Worm (Caenorhabditis elegans) whole organism, young adult: ENCODE results near the gene pgm-2.

Experiments
- B0261.1 ChIP-seq: sonication (generic microtip); optimal IDR thresholded peaks from 2 replicates; lab custom pipeline; 2016; ENCODE audit warnings: mild to moderate bottlenecking, missing genetic modification characterization, moderate library complexity, missing compliant biosample characterization
- B0336.3 ChIP-seq: fragments of 200-800 bp; sonication (Bioruptor generic); IDR thresholded peaks from 2 replicates; pipeline ENCODE4 v1.3.6; 2022; ENCODE audit warnings: missing genetic modification characterization, missing compliant biosample characterization
- C06A6.2 ChIP-seq: fragments of 200-800 bp; sonication (Bioruptor generic); conservative IDR thresholded peaks from 2 replicates; pipeline ENCODE4 v1.3.6; 2022; ENCODE audit warnings: missing genetic modification characterization, missing compliant biosample characterization
- F10E7.11 ChIP-seq: sonication (generic microtip); optimal IDR thresholded peaks from 2 replicates; lab custom pipeline; 2017; ENCODE audit warnings: mild to moderate bottlenecking, missing genetic modification characterization, moderate library complexity, missing compliant biosample characterization
- F23B12.7 ChIP-seq: sonication (generic microtip); optimal IDR thresholded peaks from 2 replicates; lab custom pipeline; 2017; ENCODE audit warnings: missing genetic modification characterization, mild to moderate bottlenecking, missing compliant biosample characterization, antibody characterized with exemption, moderate library complexity; ENCODE audit not compliant: insufficient read depth
- T26A5.8 ChIP-seq: sonication (generic microtip); optimal IDR thresholded peaks from 2 replicates; lab custom pipeline; 2016; ENCODE audit warnings: missing genetic modification characterization, missing compliant biosample characterization
- Y53G8AR.9 ChIP-seq: fragments of 200-800 bp; sonication (Bioruptor generic); conservative IDR thresholded peaks from 2 replicates; pipeline ENCODE4 v1.3.6; 2022; ENCODE audit warnings: missing genetic modification reagents, missing genetic modification characterization, missing compliant biosample characterization
- Y67H2A.10 ChIP-seq: fragments of 200-800 bp; sonication (Bioruptor generic); conservative IDR thresholded peaks from 2 replicates; pipeline ENCODE4 v1.3.6; 2022; ENCODE audit warnings: missing genetic modification reagents, missing genetic modification characterization, missing compliant biosample characterization
- Y79H2A.3 ChIP-seq: fragments of 200-800 bp; sonication (Bioruptor generic); conservative IDR thresholded peaks from 2 replicates; pipeline ENCODE4 v1.3.6; 2022; ENCODE audit warnings: missing genetic modification reagents, missing genetic modification characterization, missing compliant biosample characterization
- aptf-2 ChIP-seq: fragments of 200-800 bp; sonication (Bioruptor generic); conservative IDR thresholded peaks from 2 replicates; pipeline ENCODE4 v1.3.6; 2022; ENCODE audit warnings: missing genetic modification reagents, missing genetic modification characterization, missing compliant biosample characterization
- athp-1 ChIP-seq: sonication (generic microtip); optimal IDR thresholded peaks from 2 replicates; lab custom pipeline; 2017; ENCODE audit warnings: mild to moderate bottlenecking, missing genetic modification characterization, missing compliant biosample characterization
- attf-6 ChIP-seq: fragments of 200-800 bp; sonication (Bioruptor generic); IDR thresholded peaks from 2 replicates; pipeline ENCODE4 v1.3.6; 2022; ENCODE audit warnings: missing genetic modification reagents, missing genetic modification characterization, missing compliant biosample characterization
- bed-1 ChIP-seq: fragments of 200-800 bp; sonication (Bioruptor generic); IDR thresholded peaks from 2 replicates; pipeline ENCODE4 v1.3.6; 2022; ENCODE audit warnings: missing genetic modification reagents, missing genetic modification characterization, missing compliant biosample characterization
- cebp-1 ChIP-seq, 2 experiments: fragments of 200-800 bp in 1 of 2; sonication (Bioruptor generic) in 1 of 2; sonication (generic microtip) in 1 of 2; IDR thresholded peaks in 1 of 2; optimal IDR thresholded peaks in 1 of 2; 2 replicates each; pipeline versions ENCODE4 v1.3.6 to Lab custom; 2017 to 2022; ENCODE audit warnings: missing compliant biosample characterization in 2 of 2, missing genetic modification characterization in 2 of 2, mild to moderate bottlenecking in 1 of 2, missing genetic modification reagents in 1 of 2, moderate library complexity in 1 of 2
- ceh-58 ChIP-seq: fragments of 200-800 bp; sonication (Bioruptor generic); IDR thresholded peaks from 2 replicates; pipeline ENCODE4 v1.3.6; 2022; ENCODE audit warnings: missing genetic modification characterization, missing compliant biosample characterization
- ceh-79 ChIP-seq: sonication (generic microtip); optimal IDR thresholded peaks from 2 replicates; lab custom pipeline; 2017; ENCODE audit warnings: mild to moderate bottlenecking, missing genetic modification characterization, missing compliant biosample characterization
- die-1 ChIP-seq: sonication (generic microtip); optimal IDR thresholded peaks from 2 replicates; lab custom pipeline; 2016; ENCODE audit warnings: missing genotype, mild to moderate bottlenecking, missing genetic modification characterization, missing compliant biosample characterization
- dpl-1 ChIP-seq: fragments of 150-350 bp; optimal IDR thresholded peaks from 2 replicates; lab custom pipeline; 2014; ENCODE audit warnings: missing biosample characterization, missing genetic modification reagents, missing genetic modification characterization
- egl-18 ChIP-seq: fragments of 200-800 bp; sonication (Bioruptor generic); IDR thresholded peaks from 2 replicates; pipeline ENCODE4 v1.3.6; 2022; ENCODE audit warnings: missing genetic modification reagents, missing genetic modification characterization, missing compliant biosample characterization
- hlh-12 ChIP-seq: sonication (generic microtip); optimal IDR thresholded peaks from 2 replicates; lab custom pipeline; 2016; ENCODE audit warnings: missing genetic modification characterization, missing compliant biosample characterization
- hmg-20 ChIP-seq: fragments of 200-800 bp; sonication (Bioruptor generic); IDR thresholded peaks from 2 replicates; pipeline ENCODE4 v1.3.6; 2022; ENCODE audit warnings: missing genetic modification reagents, missing genetic modification characterization, missing compliant biosample characterization
- hrde-1 ChIP-seq: sonication (generic microtip); optimal IDR thresholded peaks from 2 replicates; lab custom pipeline; 2016; ENCODE audit warnings: missing genetic modification characterization, mild to moderate bottlenecking, missing compliant biosample characterization, moderate library complexity, missing genotype, missing genetic modification reagents, borderline replicate concordance
- hsf-1 ChIP-seq: fragments of 200-800 bp; sonication (Bioruptor generic); IDR thresholded peaks from 2 replicates; pipeline ENCODE4 v1.3.6; 2022; ENCODE audit warnings: missing genetic modification reagents, missing genetic modification characterization, missing compliant biosample characterization
- let-526 ChIP-seq: fragments of 200-800 bp; sonication (Bioruptor generic); IDR thresholded peaks from 2 replicates; pipeline ENCODE4 v1.3.6; 2022; ENCODE audit warnings: missing genetic modification reagents, missing genetic modification characterization, missing compliant biosample characterization
- lin-40 ChIP-seq: sonication (generic microtip); optimal IDR thresholded peaks from 2 replicates; lab custom pipeline; 2016; ENCODE audit warnings: missing genetic modification characterization, mild to moderate bottlenecking, missing compliant biosample characterization, missing genotype, missing genetic modification reagents
- lsl-1 ChIP-seq: fragments of 200-800 bp; sonication (Bioruptor generic); optimal IDR thresholded peaks from 2 replicates; lab custom pipeline; 2018; ENCODE audit warnings: mild to moderate bottlenecking, missing genetic modification characterization, moderate library complexity, missing compliant biosample characterization
- madf-3 ChIP-seq: fragments of 200-800 bp; sonication (Bioruptor generic); IDR thresholded peaks from 2 replicates; pipeline ENCODE4 v1.3.6; 2022; ENCODE audit warnings: missing genetic modification reagents, missing genetic modification characterization, missing compliant biosample characterization
- nhr-120 ChIP-seq: fragments of 200-800 bp; sonication (Bioruptor generic); IDR thresholded peaks from 2 replicates; pipeline ENCODE4 v1.3.6; 2022; ENCODE audit warnings: missing genetic modification characterization, missing compliant biosample characterization
- snpc-1.3 ChIP-seq: sonication (generic microtip); optimal IDR thresholded peaks from 2 replicates; lab custom pipeline; 2017; ENCODE audit warnings: missing genetic modification characterization, mild to moderate bottlenecking, missing compliant biosample characterization, antibody characterized with exemption, moderate library complexity, missing genotype, missing genetic modification reagents; ENCODE audit not compliant: insufficient read depth
- snpc-3.4 ChIP-seq: sonication (generic microtip); optimal IDR thresholded peaks from 2 replicates; lab custom pipeline; 2017; ENCODE audit warnings: missing genetic modification characterization, mild to moderate bottlenecking, missing compliant biosample characterization, antibody characterized with exemption, moderate library complexity, missing genotype, missing genetic modification reagents
- unc-62 ChIP-seq: fragments of 150-350 bp; optimal IDR thresholded peaks from 2 replicates; lab custom pipeline; 2014; ENCODE audit warnings: missing biosample characterization, missing genetic modification reagents, missing genetic modification characterization
- ztf-18 ChIP-seq: sonication (generic microtip); optimal IDR thresholded peaks from 2 replicates; lab custom pipeline; 2016; ENCODE audit warnings: missing genotype, mild to moderate bottlenecking, missing genetic modification characterization, missing compliant biosample characterization
- ztf-22 ChIP-seq: fragments of 200-800 bp; sonication (Bioruptor generic); optimal IDR thresholded peaks from 2 replicates; lab custom pipeline; 2018; ENCODE audit warnings: mild to moderate bottlenecking, missing genetic modification characterization, moderate library complexity, missing compliant biosample characterization
- ztf-26 ChIP-seq: sonication (generic microtip); optimal IDR thresholded peaks from 2 replicates; lab custom pipeline; 2017; ENCODE audit warnings: missing genetic modification characterization, missing compliant biosample characterization
- ztf-28 ChIP-seq: fragments of 200-800 bp; sonication (Bioruptor generic); IDR thresholded peaks from 2 replicates; pipeline ENCODE4 v1.3.6; 2022; ENCODE audit warnings: missing genetic modification reagents, missing genetic modification characterization, missing compliant biosample characterization

pgm-2 gene

DNA sequence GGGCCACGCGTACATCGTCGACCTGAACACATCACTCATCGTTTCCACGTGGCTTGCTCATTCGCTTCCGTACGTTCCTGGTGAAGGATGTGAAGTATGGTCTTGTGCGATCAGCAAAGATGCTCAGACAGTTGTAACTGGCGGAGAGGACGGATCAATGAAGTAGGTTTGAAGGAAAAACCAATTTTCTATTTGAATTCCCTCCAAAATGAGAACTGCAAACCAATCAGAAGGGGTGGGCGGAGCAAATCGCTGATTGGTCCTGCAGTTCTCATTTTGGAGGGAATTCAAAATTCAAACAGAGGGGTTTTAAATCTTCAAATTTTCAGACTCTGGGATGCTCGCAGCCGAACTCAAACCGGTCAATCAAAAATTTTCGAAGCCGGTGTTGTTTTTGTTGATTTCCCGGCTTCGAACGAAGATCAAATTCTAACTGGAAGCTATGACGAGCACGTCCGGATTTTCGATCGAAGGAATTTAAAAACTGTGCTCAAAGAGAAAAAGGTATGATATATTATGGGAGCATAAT lies 18.3 kb downstream of the pgm-2 start:
- TF ChIP-seq let-526 (GFP tag; lab: Robert Waterston, UW) (no peak), T26A5.8 (no peak), Y67H2A.10 (GFP tag; lab: Robert Waterston, UW) (no peak), lsl-1 (GFP tag; lab: Kevin White, UChicago) (no peak), B0261.1 (tag; lab: Kevin White, UChicago) (no peak), hmg-20 (GFP tag; lab: Robert Waterston, UW) (no peak), cebp-1 (GFP tag; IDR thresholded peaks at IDR 0.05; lab: Robert Waterston, UW) (no peak), cebp-1 (tag; optimal IDR thresholded peaks at IDR 0.05; lab: Kevin White, UChicago) (no peak), hlh-12 (tag; lab: Kevin White, UChicago) (no peak), dpl-1 (GFP tag; lab: Kevin White, UChicago) (no peak), C06A6.2 (GFP tag; lab: Robert Waterston, UW) (no peak), F23B12.7 (no peak), ceh-79 (tag; lab: Kevin White, UChicago) (no peak), snpc-1.3 (no peak), ztf-18 (tag; lab: Kevin White, UChicago) (no peak), ztf-22 (GFP tag; lab: Kevin White, UChicago) (no peak), athp-1 (tag; lab: Kevin White, UChicago) (no peak), B0336.3 (no peak), aptf-2 (GFP tag; lab: Robert Waterston, UW) (no peak)
- TF ChIP-seq, all 124 proteins: peak for 0

DNA sequence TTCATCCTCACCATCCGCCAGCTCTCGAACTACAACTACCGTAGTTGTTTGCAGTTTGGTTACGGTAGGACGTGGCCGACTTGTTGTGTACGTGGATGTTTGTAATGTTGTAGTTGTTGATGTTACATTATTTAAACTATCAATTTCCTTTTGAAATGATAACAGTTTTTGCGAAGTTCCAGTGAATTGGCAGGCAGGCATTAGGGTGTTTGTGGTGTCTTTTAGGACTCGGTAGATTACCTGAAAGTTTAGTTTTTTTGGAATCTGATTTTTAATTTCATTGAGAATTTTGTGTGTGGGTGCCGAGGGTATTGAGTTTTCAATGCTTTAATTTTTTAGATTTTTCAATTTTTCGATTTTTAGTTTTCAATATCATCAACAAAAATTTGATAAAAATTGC lies 23.4 kb downstream of the pgm-2 start, which contains the start of gene F53A2.11:
Gene F53A2.11 (minus strand): TSS at position 101 of the 400 bp plus-strand sequence.
- no peak for TF ChIP-seq hrde-1
- no peak for TF ChIP-seq die-1 (tag; lab: Kevin White, UChicago)
- no peak for TF ChIP-seq snpc-3.4 (tag; lab: Kevin White, UChicago)
- no peak for TF ChIP-seq egl-18 (GFP tag; lab: Robert Waterston, UW)
- TF ChIP-seq hsf-1 (GFP tag; lab: Robert Waterston, UW): no peak
- TF ChIP-seq nhr-120 (GFP tag; lab: Robert Waterston, UW): no peak
- no peak for TF ChIP-seq lin-40 (tag; lab: Kevin White, UChicago)
- TF ChIP-seq Y53G8AR.9 (GFP tag; lab: Robert Waterston, UW): no peak
- TF ChIP-seq unc-62: no peak

DNA sequence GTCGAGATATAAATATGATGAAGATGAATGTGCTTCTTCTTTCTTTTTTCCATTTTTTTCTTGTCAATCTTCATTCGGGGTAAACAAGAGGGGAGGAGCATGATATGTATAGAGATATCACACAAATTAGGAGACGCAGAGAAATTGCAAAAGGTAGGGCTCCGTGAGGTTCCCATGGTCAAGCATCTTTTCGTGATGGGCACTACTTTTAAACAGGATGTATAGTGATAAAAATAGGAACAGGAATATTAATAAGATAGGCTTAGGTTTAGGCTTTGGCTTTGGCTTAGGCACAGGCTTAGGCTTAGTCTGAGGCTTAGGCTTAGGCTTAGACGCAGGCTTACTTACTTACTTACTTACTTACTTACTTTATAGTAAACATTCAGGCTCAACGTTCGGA lies 25.6 kb downstream of the pgm-2 start, which contains the start of gene F53A2.1:
Gene F53A2.1 (minus strand): TSS at position 101 of the 400 bp plus-strand sequence.
- TF ChIP-seq Y79H2A.3 (GFP tag; lab: Robert Waterston, UW) (no peak), nhr-120 (GFP tag; lab: Robert Waterston, UW) (no peak), ceh-58 (GFP tag; lab: Robert Waterston, UW) (no peak), bed-1 (no peak), F10E7.11 (no peak), ztf-26 (no peak), ztf-28 (GFP tag; lab: Robert Waterston, UW) (no peak), madf-3 (GFP tag; lab: Robert Waterston, UW) (no peak), attf-6 (GFP tag; lab: Robert Waterston, UW) (no peak), B0261.1 (tag; lab: Kevin White, UChicago) (no peak)
- TF ChIP-seq, all 124 proteins: peak for 0
